Worm (Caenorhabditis elegans) whole organism, dauer: ENCODE results near the gene srw-112.

Experiments
- unc-62 ChIP-seq: sonication (generic microtip); optimal IDR thresholded peaks from 2 replicates; lab custom pipeline; 2017; ENCODE audit warnings: missing biosample characterization, missing genetic modification reagents, missing genetic modification characterization

Gene srw-112

ce11 chrV:3005964-3006363 is at the start of gene srw-112:
Gene srw-112, minus strand, starts transcription at chrV:3006064.
- no peak for TF ChIP-seq unc-62 (GFP tag; lab: Kevin White, UChicago)

- no peak for TF ChIP-seq unc-62 (GFP tag; lab: Kevin White, UChicago)
Measured at ce11 chrV:3054254-3054653, 48.4 kb upstream of the srw-112 start, which contains the start of gene C50H11.8. Gene C50H11.8, plus strand, starts transcription at chrV:3054554.

- TF ChIP-seq unc-62 (GFP tag; lab: Kevin White, UChicago), result no peak
Measured at ce11 chrV:3046364-3046763, 40.5 kb upstream of the srw-112 start.

DNA sequence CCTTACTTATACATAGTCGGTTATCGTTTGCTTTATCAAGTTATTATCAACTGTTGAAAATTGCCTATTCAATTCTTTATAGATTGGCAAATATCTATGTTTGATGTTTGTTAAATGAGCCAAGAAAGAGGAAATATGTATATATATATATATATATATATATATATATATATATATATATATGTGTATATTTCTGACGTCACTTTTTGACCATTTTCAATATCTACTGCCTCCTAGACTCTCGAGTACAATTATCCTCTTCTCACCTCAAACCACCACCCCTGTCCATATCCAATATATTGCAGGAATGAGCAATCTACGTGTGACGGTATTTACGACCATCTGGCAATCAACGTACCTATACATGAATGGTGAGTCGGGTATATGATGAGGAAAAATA is 39.0 kb upstream of the srw-112 start, which contains the start of gene F59D6.1:
Gene F59D6.1, plus strand, starts transcription at position 301 of the 400 bp plus-strand sequence.
- TF ChIP-seq unc-62 (GFP tag; lab: Kevin White, UChicago), result no peak

ce11 chrV:3040930-3041329 is 35.1 kb upstream of the srw-112 start:
- TF ChIP-seq unc-62 (GFP tag; lab: Kevin White, UChicago), result no peak

ce11 chrV:3039282-3039681 is 33.4 kb upstream of the srw-112 start, which contains the start of gene chpf-2:
Gene chpf-2, minus strand, starts transcription at chrV:3039382.
- no peak for TF ChIP-seq unc-62 (GFP tag; lab: Kevin White, UChicago)

- no peak for TF ChIP-seq unc-62 (GFP tag; lab: Kevin White, UChicago)
Measured at ce11 chrV:3038058-3038457, 32.2 kb upstream of the srw-112 start.

ce11 chrV:3034236-3034635 is 28.4 kb upstream of the srw-112 start, which contains the start of gene srw-8:
Gene srw-8, minus strand, starts transcription at chrV:3034336.
- no peak for TF ChIP-seq unc-62 (GFP tag; lab: Kevin White, UChicago)

- TF ChIP-seq unc-62 (GFP tag; lab: Kevin White, UChicago), result no peak
Measured at ce11 chrV:3032343-3032742, 26.5 kb upstream of the srw-112 start, which contains the start of gene irld-38. Gene irld-38, minus strand, starts transcription at chrV:3032443.

DNA sequence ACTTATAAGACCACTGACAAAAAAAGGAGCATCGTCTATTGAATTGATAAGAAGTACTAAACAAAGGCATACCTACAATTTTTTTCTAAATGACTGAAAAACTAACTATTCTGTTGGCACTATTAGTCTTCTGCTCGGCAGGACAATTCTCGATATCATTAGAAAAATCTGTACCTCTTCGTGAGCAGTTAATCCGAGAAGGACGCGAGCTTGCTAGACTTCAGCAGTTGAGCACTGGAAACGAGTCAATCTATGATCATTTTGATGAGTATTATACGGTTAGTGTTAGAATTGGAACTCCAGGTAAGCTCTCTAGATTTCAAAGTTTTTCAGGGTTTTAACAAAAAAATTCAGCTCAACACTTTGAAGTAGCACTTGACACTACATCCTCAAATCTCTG is 22.3 kb upstream of the srw-112 start, which contains the start of gene asp-7:
Gene asp-7, plus strand, starts transcription at position 81 of the 400 bp plus-strand sequence.
- TF ChIP-seq unc-62 (GFP tag; lab: Kevin White, UChicago), result no peak

DNA sequence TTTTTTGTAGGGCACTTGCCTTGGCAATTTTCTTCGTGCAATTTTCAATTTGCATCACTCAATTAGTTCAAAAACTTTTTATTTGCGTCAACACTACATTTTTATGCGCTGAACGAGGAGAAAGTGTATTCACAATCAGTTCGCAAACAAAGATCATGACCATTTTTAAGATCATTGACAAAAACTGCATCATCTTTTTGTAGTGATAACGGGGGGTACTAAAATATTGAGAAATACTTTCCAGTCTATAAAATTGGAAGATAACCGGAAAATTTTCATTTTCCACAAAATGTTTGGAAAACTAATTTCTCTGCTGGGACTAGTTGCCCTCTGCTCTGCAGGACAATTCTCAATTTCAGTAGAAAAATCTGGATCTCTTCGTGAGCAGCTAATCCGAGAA is 18.4 kb upstream of the srw-112 start, which contains the start of gene asp-8:
Gene asp-8, plus strand, starts transcription at position 276 of the 400 bp plus-strand sequence.
- TF ChIP-seq unc-62 (GFP tag; lab: Kevin White, UChicago), result no peak

ce11 chrV:3021306-3021705 is 15.4 kb upstream of the srw-112 start, which contains the start of gene irld-12:
Gene irld-12, minus strand, starts transcription at chrV:3021406.
- TF ChIP-seq unc-62 (GFP tag; lab: Kevin White, UChicago), result no peak

ce11 chrV:3017930-3018329 is 12.1 kb upstream of the srw-112 start:
- TF ChIP-seq unc-62 (GFP tag; lab: Kevin White, UChicago), result no peak

DNA sequence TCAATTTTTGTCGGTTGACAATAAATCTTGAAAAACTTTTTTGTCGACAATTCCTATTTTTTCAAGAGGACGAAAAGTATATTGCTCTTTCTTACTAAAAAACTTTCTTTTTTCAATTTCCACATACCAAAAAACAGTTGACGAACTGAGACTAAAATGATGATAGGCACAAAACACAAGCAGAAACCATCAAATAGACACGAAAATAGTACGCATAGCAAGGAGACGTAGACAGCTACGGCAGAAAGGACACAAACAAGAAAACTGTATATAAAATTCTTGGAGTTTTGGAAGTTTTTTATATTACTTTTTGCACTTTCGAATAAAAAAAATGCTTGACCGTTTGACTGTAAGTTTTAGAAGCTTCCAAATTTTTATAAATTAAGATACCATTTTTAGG is 8.3 kb upstream of the srw-112 start, which contains the start of gene K12D9.1:
Gene K12D9.1, plus strand, starts transcription at position 301 of the 400 bp plus-strand sequence.
- no peak for TF ChIP-seq unc-62 (GFP tag; lab: Kevin White, UChicago)

ce11 chrV:3011394-3011793 is 5.5 kb upstream of the srw-112 start, which contains the start of gene srw-135:
Gene srw-135, minus strand, starts transcription at chrV:3011494.
- TF ChIP-seq unc-62 (GFP tag; lab: Kevin White, UChicago), result no peak

DNA sequence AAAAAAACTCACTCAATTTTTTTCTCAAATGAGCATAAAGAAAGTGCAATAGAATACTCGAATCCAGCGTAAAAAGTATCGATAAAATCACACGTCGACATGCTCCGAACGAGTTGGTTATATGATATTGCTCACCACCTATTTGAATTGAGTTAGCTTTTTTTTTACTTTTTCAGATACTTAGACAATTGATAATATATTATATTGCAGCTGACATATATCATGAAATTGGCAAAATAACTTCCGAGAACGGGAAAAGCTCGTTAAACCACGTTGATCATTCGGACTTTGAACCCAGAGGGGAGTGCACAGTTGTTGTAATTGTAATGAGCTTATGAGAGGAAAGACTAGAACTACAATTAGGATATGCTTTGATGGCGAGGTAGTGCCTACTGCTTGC is 4.6 kb upstream of the srw-112 start, which contains the start of gene srw-136:
Gene srw-136, minus strand, starts transcription at position 101 of the 400 bp plus-strand sequence.
- TF ChIP-seq unc-62 (GFP tag; lab: Kevin White, UChicago), result no peak

DNA sequence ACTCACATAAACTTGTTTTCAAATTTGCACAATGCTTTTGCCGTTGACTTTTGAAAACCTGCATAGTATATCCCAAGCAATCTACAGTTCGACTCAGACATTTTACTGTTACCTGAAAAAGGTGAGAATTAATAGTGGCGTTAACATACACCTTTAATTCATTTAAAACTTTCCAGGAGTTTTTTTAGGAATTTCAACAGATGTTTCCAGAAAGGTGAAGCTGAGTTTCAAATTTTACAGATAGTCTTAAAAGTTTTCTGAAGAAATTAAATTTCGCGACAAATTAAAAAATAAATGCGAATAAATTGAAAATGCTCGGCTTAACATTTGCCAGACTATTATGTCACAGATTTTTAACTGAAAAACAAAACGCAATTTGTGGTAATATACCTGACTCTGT is 6.1 kb downstream of the srw-112 start, which contains the start of gene srw-119:
Gene srw-119, minus strand, starts transcription at position 101 of the 400 bp plus-strand sequence.
- TF ChIP-seq unc-62 (GFP tag; lab: Kevin White, UChicago), result no peak
